Fruit fly (Drosophila melanogaster) whole organism, embryonic: ENCODE data around the gene CG14036.

ENCODE experiments used
- Ada2b ChIP-seq: fragments of 200-800 bp; sonication (Bioruptor generic); IDR thresholded peaks from 2 replicates; pipeline ENCODE4 v1.3.6; 2022; ENCODE audit warnings: missing biosample characterization, missing genetic modification characterization
- Asciz ChIP-seq: fragments of 200-800 bp; sonication (Bioruptor generic); optimal IDR thresholded peaks from 2 replicates; lab custom pipeline; 2017; ENCODE audit warnings: missing biosample characterization, mild to moderate bottlenecking, missing genetic modification characterization, missing genetic modification reagents
- CG11093 ChIP-seq: fragments of 200-800 bp; sonication (Bioruptor generic); IDR thresholded peaks from 3 replicates; pipeline ENCODE4 v1.3.6; 2022; ENCODE audit warnings: missing biosample characterization, missing genetic modification characterization
- CG11723 ChIP-seq: fragments of 200-800 bp; sonication (Bioruptor generic); optimal IDR thresholded peaks from 2 replicates; lab custom pipeline; 2017; ENCODE audit warnings: missing biosample characterization, mild to moderate bottlenecking, missing genetic modification characterization
- CG12071 ChIP-seq: fragments of 200-800 bp; sonication (Bioruptor generic); optimal IDR thresholded peaks from 3 replicates; lab custom pipeline; 2018; ENCODE audit warnings: missing biosample characterization, mild to moderate bottlenecking, missing genetic modification characterization
- CG12942 ChIP-seq: fragments of 200-800 bp; sonication (Bioruptor generic); optimal IDR thresholded peaks from 3 replicates; lab custom pipeline; 2016; ENCODE audit warnings: missing biosample characterization, missing genetic modification characterization
- CG13894 ChIP-seq: fragments of 200-800 bp; sonication (Bioruptor generic); optimal IDR thresholded peaks from 3 replicates; lab custom pipeline; 2018; ENCODE audit warnings: missing biosample characterization, mild to moderate bottlenecking, missing genetic modification characterization, moderate library complexity
- CG14441 ChIP-seq: fragments of 200-800 bp; sonication (Bioruptor generic); IDR thresholded peaks from 2 replicates; pipeline ENCODE4 v1.3.6; 2022; ENCODE audit warnings: missing biosample characterization, missing genetic modification characterization
- CG1602 ChIP-seq: fragments of 200-800 bp; sonication (Bioruptor generic); optimal IDR thresholded peaks from 3 replicates; lab custom pipeline; 2016; ENCODE audit warnings: missing biosample characterization, missing genetic modification characterization
- CG17186 ChIP-seq: fragments of 200-800 bp; sonication (Bioruptor generic); optimal IDR thresholded peaks from 3 replicates; lab custom pipeline; 2017; ENCODE audit warnings: missing biosample characterization, missing genetic modification reagents, missing genetic modification characterization
- CG18262 ChIP-seq: fragments of 200-800 bp; optimal IDR thresholded peaks from 3 replicates; lab custom pipeline; 2019; ENCODE audit warnings: missing biosample characterization, mild to moderate bottlenecking, missing genetic modification characterization, moderate library complexity
- CG18599 ChIP-seq: fragments of 200-800 bp; sonication (Bioruptor generic); optimal IDR thresholded peaks from 3 replicates; lab custom pipeline; 2017; ENCODE audit warnings: missing biosample characterization, missing genetic modification characterization, mild to moderate bottlenecking, moderate library complexity, missing genetic modification reagents
- CG2199 ChIP-seq: fragments of 200-800 bp; sonication (Bioruptor generic); IDR thresholded peaks from 3 replicates; pipeline ENCODE4 v1.3.6; 2022; ENCODE audit warnings: missing biosample characterization, missing genetic modification characterization
- CG34224 ChIP-seq: fragments of 200-800 bp; sonication (Bioruptor generic); IDR thresholded peaks from 3 replicates; pipeline ENCODE4 v1.3.6; 2022; ENCODE audit warnings: missing biosample characterization, missing genetic modification characterization; ENCODE audit not compliant: partially characterized antibody
- CG4707 ChIP-seq: fragments of 200-800 bp; sonication (Bioruptor generic); optimal IDR thresholded peaks from 2 replicates; lab custom pipeline; 2018; ENCODE audit warnings: missing biosample characterization, mild to moderate bottlenecking, missing genetic modification characterization, moderate library complexity
- CG4820 ChIP-seq: fragments of 200-800 bp; sonication (Bioruptor generic); optimal IDR thresholded peaks from 3 replicates; lab custom pipeline; 2016; ENCODE audit warnings: missing biosample characterization, missing genetic modification characterization
- CG5953 ChIP-seq: fragments of 200-800 bp; sonication (Bioruptor generic); IDR thresholded peaks from 2 replicates; pipeline ENCODE4 v1.3.6; 2022; ENCODE audit warnings: missing biosample characterization, missing genetic modification characterization
- CG8281 ChIP-seq: fragments of 200-800 bp; sonication (Bioruptor generic); optimal IDR thresholded peaks from 2 replicates; lab custom pipeline; 2018; ENCODE audit warnings: missing biosample characterization, mild to moderate bottlenecking, missing genetic modification characterization, moderate library complexity
- CG8359 ChIP-seq: fragments of 200-800 bp; sonication (Bioruptor generic); optimal IDR thresholded peaks from 2 replicates; lab custom pipeline; 2017; ENCODE audit warnings: missing biosample characterization, mild to moderate bottlenecking, missing genetic modification characterization, borderline replicate concordance
- CG8944 ChIP-seq: fragments of 200-800 bp; sonication (Bioruptor generic); optimal IDR thresholded peaks from 3 replicates; lab custom pipeline; 2016; ENCODE audit warnings: missing biosample characterization, missing genetic modification characterization
- CG9215 ChIP-seq: fragments of 200-800 bp; sonication (Bioruptor generic); IDR thresholded peaks from 2 replicates; pipeline ENCODE4 v1.3.6; 2022; ENCODE audit warnings: missing biosample characterization, missing genetic modification characterization
- CG9876 ChIP-seq: fragments of 200-800 bp; sonication (Bioruptor generic); optimal IDR thresholded peaks from 2 replicates; lab custom pipeline; 2016; ENCODE audit warnings: missing biosample characterization, missing genetic modification characterization
- CoRest ChIP-seq: fragments of 200-800 bp; sonication (Bioruptor generic); optimal IDR thresholded peaks from 3 replicates; lab custom pipeline; 2018; ENCODE audit warnings: missing biosample characterization, mild to moderate bottlenecking, missing genetic modification characterization, moderate library complexity
- E2f2 ChIP-seq: fragments of 200-800 bp; sonication (Bioruptor generic); IDR thresholded peaks from 2 replicates; pipeline ENCODE4 v1.3.6; 2022; ENCODE audit warnings: missing biosample characterization, missing genetic modification characterization
- Eip74EF ChIP-seq, 2 experiments: fragments of 200-800 bp in 1 of 2; fragments of >200 bp in 1 of 2; sonication (Bioruptor generic) in 1 of 2; optimal IDR thresholded peaks; 2 replicates each; lab custom pipeline; 2017 to 2019; ENCODE audit warnings: missing biosample characterization in 2 of 2, missing genetic modification characterization in 2 of 2, mild to moderate bottlenecking in 1 of 2, moderate library complexity in 1 of 2
- HLH4C ChIP-seq: fragments of 200-800 bp; sonication (Bioruptor generic); IDR thresholded peaks from 3 replicates; pipeline ENCODE4 v1.3.6; 2022; ENCODE audit warnings: missing biosample characterization, missing genetic modification characterization; ENCODE audit not compliant: partially characterized antibody
- Hey ChIP-seq: fragments of 200-800 bp; sonication (Bioruptor generic); optimal IDR thresholded peaks from 3 replicates; lab custom pipeline; 2018; ENCODE audit warnings: missing biosample characterization, mild to moderate bottlenecking, missing genetic modification characterization
- Jarid2 ChIP-seq: fragments of 200-800 bp; sonication (Bioruptor generic); optimal IDR thresholded peaks from 3 replicates; lab custom pipeline; 2017; ENCODE audit warnings: mild to moderate bottlenecking, missing biosample characterization, missing genetic modification reagents, missing genetic modification characterization
- Mes4 ChIP-seq: fragments of 200-800 bp; sonication (Bioruptor generic); optimal IDR thresholded peaks from 2 replicates; lab custom pipeline; 2016; ENCODE audit warnings: missing biosample characterization, missing genetic modification characterization
- Mrtf ChIP-seq: fragments of 200-800 bp; sonication (Bioruptor generic); IDR thresholded peaks from 3 replicates; pipeline ENCODE4 v1.3.6; 2022; ENCODE audit warnings: missing biosample characterization, missing genetic modification characterization
- Opbp ChIP-seq: fragments of 200-800 bp; sonication (Bioruptor generic); IDR thresholded peaks from 3 replicates; pipeline ENCODE4 v1.3.6; 2022; ENCODE audit warnings: missing biosample characterization, missing genetic modification characterization; ENCODE audit not compliant: partially characterized antibody
- Pdp1 ChIP-seq, 2 experiments: fragments of 200-800 bp; sonication (Bioruptor generic); optimal IDR thresholded peaks; 3 replicates each; lab custom pipeline; 2016; ENCODE audit warnings: missing biosample characterization in 2 of 2, missing genetic modification characterization in 2 of 2, mild to moderate bottlenecking in 1 of 2, moderate library complexity in 1 of 2
- Spps ChIP-seq: fragments of 200-800 bp; sonication (Bioruptor generic); optimal IDR thresholded peaks from 2 replicates; lab custom pipeline; 2018; ENCODE audit warnings: missing biosample characterization, mild to moderate bottlenecking, missing genetic modification characterization
- ase ChIP-seq: fragments of 200-800 bp; sonication (Bioruptor generic); IDR thresholded peaks from 3 replicates; pipeline ENCODE4 v1.3.6; 2022; ENCODE audit warnings: missing biosample characterization, missing genetic modification characterization
- chinmo ChIP-seq: fragments of 200-800 bp; sonication (Bioruptor generic); IDR thresholded peaks from 4 replicates; pipeline ENCODE4 v1.3.6; 2022; ENCODE audit warnings: missing biosample characterization, missing genetic modification characterization; ENCODE audit not compliant: partially characterized antibody
- crc ChIP-seq: fragments of 200-800 bp; sonication (Bioruptor generic); optimal IDR thresholded peaks from 2 replicates; lab custom pipeline; 2016; ENCODE audit warnings: missing biosample characterization, missing genetic modification characterization
- disco-r ChIP-seq: fragments of 200-800 bp; sonication (Bioruptor generic); optimal IDR thresholded peaks from 2 replicates; lab custom pipeline; 2016; ENCODE audit warnings: missing biosample characterization, missing genetic modification characterization
- ewg ChIP-seq: fragments of 200-800 bp; sonication (Bioruptor generic); optimal IDR thresholded peaks from 3 replicates; lab custom pipeline; 2017; ENCODE audit warnings: mild to moderate bottlenecking, missing biosample characterization, missing genetic modification reagents, missing genetic modification characterization
- fru ChIP-seq: fragments of >200 bp; optimal IDR thresholded peaks from 2 replicates; lab custom pipeline; 2017
- grn ChIP-seq: fragments of 200-800 bp; sonication (Bioruptor generic); optimal IDR thresholded peaks from 3 replicates; lab custom pipeline; 2017; ENCODE audit warnings: missing biosample characterization, missing genetic modification characterization
- gro ChIP-seq: fragments of 200-800 bp; sonication (Bioruptor generic); optimal IDR thresholded peaks from 2 replicates; lab custom pipeline; 2016; ENCODE audit warnings: missing biosample characterization, missing genetic modification characterization
- lab ChIP-seq: fragments of 200-800 bp; sonication (Bioruptor generic); optimal IDR thresholded peaks from 3 replicates; lab custom pipeline; 2017; ENCODE audit warnings: missing biosample characterization, missing genetic modification characterization, mild to moderate bottlenecking, moderate library complexity, missing genetic modification reagents
- mld ChIP-seq: fragments of 200-800 bp; sonication (Bioruptor generic); IDR thresholded peaks from 3 replicates; pipeline ENCODE4 v1.3.6; 2022; ENCODE audit warnings: missing biosample characterization, missing genetic modification characterization; ENCODE audit not compliant: partially characterized antibody
- otp ChIP-seq: fragments of 200-800 bp; sonication (Bioruptor generic); IDR thresholded peaks from 3 replicates; pipeline ENCODE4, ENCODE4 v1.3.6; 2022; ENCODE audit warnings: missing biosample characterization, missing genetic modification characterization
- pnt ChIP-seq: fragments of 200-800 bp; sonication (Bioruptor generic); optimal IDR thresholded peaks from 3 replicates; lab custom pipeline; 2016; ENCODE audit warnings: missing biosample characterization, missing genetic modification characterization
- sisA ChIP-seq: fragments of 200-800 bp; sonication (Bioruptor generic); IDR thresholded peaks from 2 replicates; pipeline ENCODE4 v1.3.6; 2022; ENCODE audit warnings: missing biosample characterization, missing genetic modification characterization
- slbo ChIP-seq: fragments of 200-800 bp; sonication (Bioruptor generic); IDR thresholded peaks from 2 replicates; pipeline ENCODE4 v1.3.6; 2022; ENCODE audit warnings: missing biosample characterization, missing genetic modification characterization
- tup ChIP-seq: fragments of 200-800 bp; sonication (Bioruptor generic); optimal IDR thresholded peaks from 2 replicates; lab custom pipeline; 2016; ENCODE audit warnings: missing biosample characterization, mild to moderate bottlenecking, missing genetic modification characterization, moderate library complexity
- yki ChIP-seq: fragments of >200 bp; optimal IDR thresholded peaks from 3 replicates; lab custom pipeline; 2018
- zen ChIP-seq: fragments of 200-800 bp; sonication (Bioruptor generic); optimal IDR thresholded peaks from 3 replicates; lab custom pipeline; 2018; ENCODE audit warnings: missing biosample characterization, mild to moderate bottlenecking, missing genetic modification characterization, moderate library complexity

The CG14036 gene

dm6 chr2L:5010784-5011260 lies 44.0 kb downstream of the CG14036 start, which contains the start of the genes CG31917, Tfb5 and SelT (continued):
- 0 out of 2 replicates have a peak, but pooled peaks have one; percentile 11 for TF ChIP-seq E2f2 (GFP tag; lab: Robert Waterston, UW)
- no peak for TF ChIP-seq grn (GFP tag; lab: Kevin White, UChicago)
- peak; percentile 71 for TF ChIP-seq slbo (GFP tag; lab: Robert Waterston, UW)
- TF ChIP-seq CG8944 (GFP tag; lab: Kevin White, UChicago): peak; percentile 36
- peak; percentile 65 for TF ChIP-seq HLH4C (GFP tag; lab: Robert Waterston, UW)
- no peak for TF ChIP-seq Mes4 (GFP tag; lab: Kevin White, UChicago)
- TF ChIP-seq chinmo: no peak
- TF ChIP-seq sisA (GFP tag; lab: Robert Waterston, UW): peak; percentile 59; the same call in 1 of the 2 replicates
- peak; percentile 3 for TF ChIP-seq Spps (tag; lab: Kevin White, UChicago)
- no peak for TF ChIP-seq CG17186
- TF ChIP-seq CG13894 (tag; lab: Kevin White, UChicago): no peak
- TF ChIP-seq CG4820: peak; percentile 24
- TF ChIP-seq tup (GFP tag; lab: Kevin White, UChicago): no peak
- TF ChIP-seq CoRest (tag; lab: Kevin White, UChicago): peak; percentile 70
- no peak for TF ChIP-seq CG5953
- TF ChIP-seq Eip74EF (GFP tag; optimal IDR thresholded peaks at IDR 0.05; lab: Kevin White, UChicago): peak in 1 of 2 experiments; percentile 4
- TF ChIP-seq CG12071: no peak
- TF ChIP-seq Opbp (GFP tag; lab: Robert Waterston, UW): no peak
- TF ChIP-seq CG18599 (GFP tag; lab: Kevin White, UChicago): peak; percentile 43
- no peak for TF ChIP-seq Jarid2 (GFP tag; lab: Kevin White, UChicago)
- no peak for TF ChIP-seq Hey
- TF ChIP-seq zen: peak; percentile 50
- no peak for TF ChIP-seq CG2199 (GFP tag; lab: Robert Waterston, UW)
- TF ChIP-seq yki (lab: Kevin White, UChicago): peak; percentile 52
- TF ChIP-seq CG11723 (GFP tag; lab: Kevin White, UChicago): no peak
- no peak for TF ChIP-seq lab (GFP tag; lab: Kevin White, UChicago)
- no peak for TF ChIP-seq mld (GFP tag; lab: Robert Waterston, UW)
- TF ChIP-seq Pdp1 (GFP tag; optimal IDR thresholded peaks at IDR 0.05; lab: Kevin White, UChicago): peak; percentile 52 to 54
- no peak for TF ChIP-seq Asciz (GFP tag; lab: Kevin White, UChicago)
- peak; percentile 74 for TF ChIP-seq CG34224 (GFP tag; lab: Robert Waterston, UW)
- TF ChIP-seq crc (GFP tag; lab: Kevin White, UChicago): no peak
- TF ChIP-seq ewg: peak; percentile 36
- TF ChIP-seq CG18262 (tag; lab: Kevin White, UChicago): no peak
- peak; percentile 21 for TF ChIP-seq CG9876 (GFP tag; lab: Kevin White, UChicago)
- TF ChIP-seq CG4707 (GFP tag; lab: Kevin White, UChicago): no peak
- no peak for TF ChIP-seq pnt (GFP tag; lab: Kevin White, UChicago)
- TF ChIP-seq disco-r (GFP tag; lab: Kevin White, UChicago): peak; percentile 55
- TF ChIP-seq CG1602 (GFP tag; lab: Kevin White, UChicago): peak; percentile 55
- TF ChIP-seq gro (GFP tag; lab: Kevin White, UChicago): peak; percentile 45
- no peak for TF ChIP-seq CG8359 (GFP tag; lab: Kevin White, UChicago)
- no peak for TF ChIP-seq CG14441 (GFP tag; lab: Robert Waterston, UW)
- TF ChIP-seq CG12942: peak; percentile 59
- TF ChIP-seq ase: no peak
- no peak for TF ChIP-seq CG8281
- TF ChIP-seq fru (lab: Kevin White, UChicago): no peak
- TF ChIP-seq CG9215 (GFP tag; lab: Robert Waterston, UW): peak; percentile 18; the same call in 1 of the 2 replicates
- no peak for TF ChIP-seq Mrtf
- no peak for TF ChIP-seq CG11093 (GFP tag; lab: Robert Waterston, UW)
- TF ChIP-seq otp (GFP tag; lab: Robert Waterston, UW): no peak
- peak; percentile 46; the same call in 1 of the 2 replicates for TF ChIP-seq Ada2b (GFP tag; lab: Robert Waterston, UW)
